Fruit fly (Drosophila melanogaster) whole organism, embryonic: ENCODE measurements around the gene ZnT86D.

ENCODE experiments used
- Asciz ChIP-seq: fragments of 200-800 bp; sonication (Bioruptor generic); optimal IDR thresholded peaks from 2 replicates; lab custom pipeline; 2017; ENCODE audit warnings: missing biosample characterization, mild to moderate bottlenecking, missing genetic modification characterization, missing genetic modification reagents
- Atf-2 ChIP-seq: fragments of 200-800 bp; sonication (Bioruptor generic); optimal IDR thresholded peaks from 2 replicates; lab custom pipeline; 2016; ENCODE audit warnings: missing biosample characterization, missing genetic modification characterization
- Atf3 ChIP-seq: fragments of 200-800 bp; sonication (Bioruptor generic); optimal IDR thresholded peaks from 3 replicates; lab custom pipeline; 2016; ENCODE audit warnings: missing biosample characterization, missing genetic modification characterization
- BtbVII ChIP-seq: fragments of 200-800 bp; sonication (Bioruptor generic); optimal IDR thresholded peaks from 3 replicates; lab custom pipeline; 2017; ENCODE audit warnings: missing biosample characterization, mild to moderate bottlenecking, missing genetic modification characterization
- CG10431 ChIP-seq: fragments of 200-800 bp; sonication (Bioruptor generic); optimal IDR thresholded peaks from 3 replicates; lab custom pipeline; 2018; ENCODE audit warnings: missing biosample characterization, mild to moderate bottlenecking, missing genetic modification characterization
- CG12391 ChIP-seq: fragments of 200-800 bp; sonication (Bioruptor generic); optimal IDR thresholded peaks from 3 replicates; lab custom pipeline; 2018; ENCODE audit warnings: missing biosample characterization, mild to moderate bottlenecking, missing genetic modification characterization, moderate library complexity
- CG13894 ChIP-seq: fragments of 200-800 bp; sonication (Bioruptor generic); optimal IDR thresholded peaks from 3 replicates; lab custom pipeline; 2018; ENCODE audit warnings: missing biosample characterization, mild to moderate bottlenecking, missing genetic modification characterization, moderate library complexity
- CG15696 ChIP-seq: fragments of 200-800 bp; sonication (Bioruptor generic); optimal IDR thresholded peaks from 2 replicates; lab custom pipeline; 2019; ENCODE audit warnings: missing biosample characterization, mild to moderate bottlenecking, missing genetic modification characterization, moderate library complexity
- CG17186 ChIP-seq: fragments of 200-800 bp; sonication (Bioruptor generic); optimal IDR thresholded peaks from 3 replicates; lab custom pipeline; 2017; ENCODE audit warnings: missing biosample characterization, missing genetic modification reagents, missing genetic modification characterization
- CG17385 ChIP-seq: fragments of 200-800 bp; sonication (Bioruptor generic); optimal IDR thresholded peaks from 3 replicates; lab custom pipeline; 2018; ENCODE audit warnings: missing biosample characterization, mild to moderate bottlenecking, missing genetic modification characterization
- CG17612 ChIP-seq: fragments of 200-800 bp; sonication (Bioruptor generic); IDR thresholded peaks from 2 replicates; pipeline ENCODE4 v1.3.6; 2022; ENCODE audit warnings: missing biosample characterization, missing genetic modification characterization
- CG1832 ChIP-seq: fragments of 200-800 bp; sonication (Bioruptor generic); optimal IDR thresholded peaks from 2 replicates; lab custom pipeline; 2017; ENCODE audit warnings: missing biosample characterization, mild to moderate bottlenecking, missing genetic modification characterization, inconsistent platforms
- CG2120 ChIP-seq: fragments of 200-800 bp; sonication (Bioruptor generic); optimal IDR thresholded peaks from 3 replicates; lab custom pipeline; 2016; ENCODE audit warnings: missing biosample characterization, missing genetic modification characterization
- CG2202 ChIP-seq: fragments of 200-800 bp; sonication (Bioruptor generic); optimal IDR thresholded peaks from 2 replicates; lab custom pipeline; 2018; ENCODE audit warnings: missing biosample characterization, mild to moderate bottlenecking, missing genetic modification characterization
- CG32767 ChIP-seq: fragments of 200-800 bp; sonication (Bioruptor generic); IDR thresholded peaks from 2 replicates; pipeline ENCODE4 v1.3.6; 2022; ENCODE audit warnings: missing biosample characterization, missing genetic modification characterization
- CG3838 ChIP-seq: fragments of 200-800 bp; sonication (Bioruptor generic); optimal IDR thresholded peaks from 3 replicates; lab custom pipeline; 2016; ENCODE audit warnings: missing biosample characterization, missing genetic modification characterization
- CG5180 ChIP-seq: fragments of 200-800 bp; sonication (Bioruptor generic); optimal IDR thresholded peaks from 3 replicates; lab custom pipeline; 2017; ENCODE audit warnings: missing biosample characterization, missing genetic modification characterization, mild to moderate bottlenecking, moderate library complexity, missing genetic modification reagents
- CG7357 ChIP-seq: fragments of 200-800 bp; sonication (Bioruptor generic); IDR thresholded peaks from 3 replicates; pipeline ENCODE4 v1.3.6; 2022; ENCODE audit warnings: missing biosample characterization, missing genetic modification characterization
- CG9727 ChIP-seq: fragments of 200-800 bp; sonication (Bioruptor generic); optimal IDR thresholded peaks from 3 replicates; lab custom pipeline; 2017; ENCODE audit warnings: missing biosample characterization, mild to moderate bottlenecking, missing genetic modification characterization
- E2f1 ChIP-seq: fragments of 200-800 bp; sonication (Bioruptor generic); IDR thresholded peaks from 2 replicates; pipeline ENCODE4 v1.3.6; 2022; ENCODE audit warnings: missing biosample characterization, missing genetic modification characterization
- ERR ChIP-seq: fragments of 200-800 bp; sonication (Bioruptor generic); optimal IDR thresholded peaks from 2 replicates; lab custom pipeline; 2016; ENCODE audit warnings: missing biosample characterization, missing genetic modification characterization
- H15 ChIP-seq: fragments of 200-800 bp; sonication (Bioruptor generic); IDR thresholded peaks from 3 replicates; pipeline ENCODE4 v1.3.6; 2022; ENCODE audit warnings: missing biosample characterization, missing genetic modification characterization
- Hr78 ChIP-seq, 2 experiments: fragments of 200-800 bp in 1 of 2; fragments of >200 bp in 1 of 2; sonication (Bioruptor generic) in 1 of 2; optimal IDR thresholded peaks; 2 replicates each; lab custom pipeline; 2017 to 2019; ENCODE audit warnings: missing biosample characterization in 2 of 2, missing genetic modification characterization in 2 of 2, mild to moderate bottlenecking in 1 of 2, moderate library complexity in 1 of 2
- Lim3 ChIP-seq: fragments of 200-800 bp; sonication (Bioruptor generic); IDR thresholded peaks from 2 replicates; pipeline ENCODE4 v1.3.6; 2022; ENCODE audit warnings: missing biosample characterization, missing genetic modification characterization
- NFAT ChIP-seq: fragments of 200-800 bp; sonication (Bioruptor generic); IDR thresholded peaks from 2 replicates; pipeline ENCODE4 v1.3.6; 2022; ENCODE audit warnings: missing biosample characterization, missing genetic modification characterization
- NfI ChIP-seq: fragments of 200-800 bp; sonication (Bioruptor generic); optimal IDR thresholded peaks from 3 replicates; lab custom pipeline; 2018; ENCODE audit warnings: missing biosample characterization, mild to moderate bottlenecking, missing genetic modification characterization, moderate library complexity
- Optix ChIP-seq: fragments of 200-800 bp; sonication (Bioruptor generic); IDR thresholded peaks from 3 replicates; pipeline ENCODE4 v1.3.6; 2022; ENCODE audit warnings: missing biosample characterization, missing genetic modification characterization
- PHDP ChIP-seq: fragments of 200-800 bp; sonication (Bioruptor generic); optimal IDR thresholded peaks from 3 replicates; lab custom pipeline; 2018; ENCODE audit warnings: missing biosample characterization, mild to moderate bottlenecking, missing genetic modification characterization, moderate library complexity
- Scr ChIP-seq: fragments of 200-800 bp; sonication (Bioruptor generic); IDR thresholded peaks from 2 replicates; pipeline ENCODE4 v1.3.6; 2022; ENCODE audit warnings: missing biosample characterization, missing genetic modification characterization; ENCODE audit not compliant: partially characterized antibody
- Xrp1 ChIP-seq: fragments of 200-800 bp; sonication (Bioruptor generic); IDR thresholded peaks from 2 replicates; pipeline ENCODE4 v1.3.6; 2022; ENCODE audit warnings: missing biosample characterization, missing genetic modification characterization
- abd-A ChIP-seq: fragments of 200-800 bp; sonication (Bioruptor generic); optimal IDR thresholded peaks from 3 replicates; lab custom pipeline; 2019; ENCODE audit warnings: missing biosample characterization, mild to moderate bottlenecking, missing genetic modification characterization, moderate library complexity
- aop ChIP-seq: fragments of 200-800 bp; sonication (Bioruptor generic); IDR thresholded peaks from 2 replicates; pipeline ENCODE4 v1.3.6; 2022; ENCODE audit warnings: missing biosample characterization, missing genetic modification characterization
- ap ChIP-seq: fragments of 200-800 bp; sonication (Bioruptor generic); IDR thresholded peaks from 2 replicates; pipeline ENCODE4 v1.3.6; 2022; ENCODE audit warnings: missing biosample characterization, missing genetic modification characterization
- cato ChIP-seq: fragments of 200-800 bp; sonication (Bioruptor generic); optimal IDR thresholded peaks from 2 replicates; lab custom pipeline; 2016; ENCODE audit warnings: missing biosample characterization, missing genetic modification characterization, borderline replicate concordance
- da ChIP-seq: fragments of 200-800 bp; sonication (Bioruptor generic); optimal IDR thresholded peaks from 2 replicates; lab custom pipeline; 2016; ENCODE audit warnings: missing biosample characterization, missing genetic modification characterization
- dati ChIP-seq: fragments of 200-800 bp; sonication (Bioruptor generic); IDR thresholded peaks from 2 replicates; pipeline ENCODE4 v1.3.6; 2022; ENCODE audit warnings: missing biosample characterization, missing genetic modification characterization
- dpn ChIP-seq, 2 experiments: fragments of 200-800 bp; sonication (Bioruptor generic); optimal IDR thresholded peaks; 3 replicates each; lab custom pipeline; 2016; ENCODE audit warnings: missing biosample characterization in 2 of 2, missing genetic modification characterization in 2 of 2
- ftz-f1 ChIP-seq: fragments of 200-800 bp; sonication (Bioruptor generic); optimal IDR thresholded peaks from 2 replicates; lab custom pipeline; 2016; ENCODE audit warnings: missing biosample characterization, missing genetic modification characterization
- gcm2 ChIP-seq: fragments of 200-800 bp; sonication (Bioruptor generic); optimal IDR thresholded peaks from 2 replicates; lab custom pipeline; 2016; ENCODE audit warnings: missing biosample characterization, missing genetic modification characterization
- gsb-n ChIP-seq: fragments of 200-800 bp; sonication (Bioruptor generic); optimal IDR thresholded peaks from 3 replicates; lab custom pipeline; 2018; ENCODE audit warnings: missing biosample characterization, mild to moderate bottlenecking, missing genetic modification characterization
- ind ChIP-seq: fragments of 200-800 bp; sonication (Bioruptor generic); optimal IDR thresholded peaks from 3 replicates; lab custom pipeline; 2016; ENCODE audit warnings: missing biosample characterization, missing genetic modification characterization
- nerfin-2 ChIP-seq: fragments of 200-800 bp; sonication (Bioruptor generic); IDR thresholded peaks from 2 replicates; pipeline ENCODE4 v1.3.6; 2022; ENCODE audit warnings: missing biosample characterization, missing genetic modification characterization; ENCODE audit not compliant: partially characterized antibody
- nmo ChIP-seq: fragments of 200-800 bp; sonication (Bioruptor generic); optimal IDR thresholded peaks from 2 replicates; lab custom pipeline; 2018; ENCODE audit warnings: missing biosample characterization, mild to moderate bottlenecking, missing genetic modification characterization, moderate library complexity
- peb ChIP-seq: fragments of 200-800 bp; sonication (Bioruptor generic); IDR thresholded peaks from 2 replicates; pipeline ENCODE4 v1.3.6; 2022; ENCODE audit warnings: missing biosample characterization, missing genetic modification characterization
- ro ChIP-seq: fragments of 200-800 bp; sonication (Bioruptor generic); IDR thresholded peaks from 2 replicates; pipeline ENCODE4 v1.3.6; 2022; ENCODE audit warnings: missing biosample characterization, missing genetic modification characterization
- row ChIP-seq: fragments of 200-800 bp; sonication (Bioruptor generic); IDR thresholded peaks from 3 replicates; pipeline ENCODE4 v1.3.6; 2022; ENCODE audit warnings: missing biosample characterization, missing genetic modification characterization
- slp2 ChIP-seq: fragments of 200-800 bp; sonication (Bioruptor generic); optimal IDR thresholded peaks from 2 replicates; lab custom pipeline; 2016; ENCODE audit warnings: missing biosample characterization, missing genetic modification characterization
- sna ChIP-seq: fragments of 200-800 bp; sonication (Bioruptor generic); IDR thresholded peaks from 2 replicates; pipeline ENCODE4 v1.3.6; 2022; ENCODE audit warnings: missing biosample characterization, missing genetic modification characterization; ENCODE audit not compliant: partially characterized antibody
- sr ChIP-seq: fragments of 200-800 bp; sonication (Bioruptor generic); IDR thresholded peaks from 3 replicates; pipeline ENCODE4 v1.3.6; 2022; ENCODE audit warnings: missing biosample characterization, missing genetic modification characterization
- stwl ChIP-seq: fragments of 200-800 bp; sonication (Bioruptor generic); optimal IDR thresholded peaks from 3 replicates; lab custom pipeline; 2018; ENCODE audit warnings: missing biosample characterization, mild to moderate bottlenecking, missing genetic modification characterization, moderate library complexity
- trh ChIP-seq: fragments of 200-800 bp; sonication (Bioruptor generic); optimal IDR thresholded peaks from 2 replicates; lab custom pipeline; 2016; ENCODE audit warnings: missing biosample characterization, missing genetic modification characterization
- zen ChIP-seq: fragments of 200-800 bp; sonication (Bioruptor generic); optimal IDR thresholded peaks from 3 replicates; lab custom pipeline; 2018; ENCODE audit warnings: missing biosample characterization, mild to moderate bottlenecking, missing genetic modification characterization, moderate library complexity
- zen2 ChIP-seq: fragments of 200-800 bp; sonication (Bioruptor generic); IDR thresholded peaks from 3 replicates; pipeline ENCODE4 v1.3.6; 2022; ENCODE audit warnings: missing biosample characterization, missing genetic modification characterization; ENCODE audit not compliant: partially characterized antibody

The ZnT86D gene

DNA sequence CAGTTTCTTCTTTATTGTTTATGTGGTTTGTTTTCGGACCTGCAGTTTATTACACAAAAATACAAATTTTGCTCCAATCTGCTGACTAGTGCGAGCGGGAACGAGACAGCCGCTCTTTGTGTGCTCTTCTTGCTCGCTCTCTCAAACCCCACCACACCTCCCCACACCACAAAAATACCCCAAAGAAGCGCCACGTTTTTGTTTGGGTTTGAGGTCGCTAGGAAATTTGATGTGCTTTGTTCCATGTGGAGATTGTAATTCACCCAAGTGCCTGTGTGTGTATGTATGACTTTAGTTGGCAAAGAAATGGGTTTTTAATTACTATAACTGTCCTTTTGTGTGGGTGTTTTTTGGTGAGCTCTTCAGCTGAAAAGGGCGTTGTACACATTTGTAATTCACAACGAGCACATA is 16.3 kb downstream of the ZnT86D start (continued):
- TF ChIP-seq CG15696, result no peak
- TF ChIP-seq row (GFP tag; lab: Robert Waterston, UW), result peak; percentile 70
- no peak for TF ChIP-seq stwl (tag; lab: Kevin White, UChicago)
- peak; percentile 19 to 27 for TF ChIP-seq dpn (GFP tag; optimal IDR thresholded peaks at IDR 0.05; lab: Kevin White, UChicago)
- no peak for TF ChIP-seq slp2 (GFP tag; lab: Kevin White, UChicago)
- TF ChIP-seq zen2 (GFP tag; lab: Robert Waterston, UW), result no peak
- no peak for TF ChIP-seq zen
- no peak for TF ChIP-seq E2f1 (GFP tag; lab: Robert Waterston, UW)
- no peak for TF ChIP-seq da (GFP tag; lab: Kevin White, UChicago)
- TF ChIP-seq NFAT (GFP tag; lab: Robert Waterston, UW), result peak; percentile 60; the same call in 1 of the 2 replicates
- TF ChIP-seq H15 (GFP tag; lab: Robert Waterston, UW), result no peak
- TF ChIP-seq trh, result no peak
- TF ChIP-seq CG17612 (GFP tag; lab: Robert Waterston, UW), result no peak
- TF ChIP-seq nmo (GFP tag; lab: Kevin White, UChicago), result no peak
- TF ChIP-seq NfI, result no peak
- no peak for TF ChIP-seq ro (GFP tag; lab: Robert Waterston, UW)
- peak; percentile 97 for TF ChIP-seq CG5180
- peak; percentile 3 for TF ChIP-seq CG2120
- TF ChIP-seq ftz-f1 (GFP tag; lab: Kevin White, UChicago), result peak; percentile 54
- TF ChIP-seq Atf-2 (GFP tag; lab: Kevin White, UChicago), result no peak
- no peak for TF ChIP-seq CG7357 (GFP tag; lab: Robert Waterston, UW)
- no peak for TF ChIP-seq Lim3 (GFP tag; lab: Robert Waterston, UW)
- TF ChIP-seq ap (GFP tag; lab: Robert Waterston, UW), result no peak
- TF ChIP-seq CG13894 (tag; lab: Kevin White, UChicago), result peak; percentile 43
- TF ChIP-seq PHDP (tag; lab: Kevin White, UChicago), result no peak
- no peak for TF ChIP-seq CG10431 (GFP tag; lab: Kevin White, UChicago)
- TF ChIP-seq Atf3 (GFP tag; lab: Kevin White, UChicago), result no peak
- peak; percentile 15 for TF ChIP-seq Asciz (GFP tag; lab: Kevin White, UChicago)
- peak; percentile 46; the same call in 1 of the 2 replicates for TF ChIP-seq Xrp1 (GFP tag; lab: Robert Waterston, UW)
- no peak for TF ChIP-seq Scr (GFP tag; lab: Robert Waterston, UW)
- TF ChIP-seq CG2202 (tag; lab: Kevin White, UChicago), result no peak
- no peak for TF ChIP-seq dati
- TF ChIP-seq CG1832 (GFP tag; lab: Kevin White, UChicago), result peak; percentile 76
- peak; percentile 78 for TF ChIP-seq abd-A (tag; lab: Kevin White, UChicago)
- no peak for TF ChIP-seq CG3838 (GFP tag; lab: Kevin White, UChicago)
- TF ChIP-seq cato, result no peak

DNA sequence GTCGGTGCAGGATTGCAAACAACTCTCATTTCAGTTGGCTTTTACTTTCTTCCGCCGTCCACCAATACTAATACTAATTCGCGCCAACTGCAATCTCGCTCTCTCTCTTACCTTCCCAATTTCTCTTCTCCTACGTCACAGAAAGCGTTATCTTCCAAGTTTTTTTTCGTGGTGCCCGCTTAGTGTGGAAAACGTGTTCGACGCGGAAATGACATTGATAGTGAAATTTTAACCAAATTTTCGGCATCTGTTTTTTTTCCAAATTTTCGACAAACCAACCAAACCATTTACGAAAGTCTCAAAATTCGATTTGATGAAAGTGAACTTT is 17.0 kb downstream of the ZnT86D start, which contains the start of gene cu:
TSS of gene cu (plus strand) at position 204 of the 328 bp plus-strand sequence.
- TF ChIP-seq CG32767 (no peak), peb (GFP tag; lab: Robert Waterston, UW) (no peak), gsb-n (tag; lab: Kevin White, UChicago) (no peak), CG9727 (no peak), gcm2 (GFP tag; lab: Kevin White, UChicago) (peak; percentile 50), ERR (GFP tag; lab: Kevin White, UChicago) (no peak), Optix (GFP tag; lab: Robert Waterston, UW) (peak; percentile 85; the same call in 2 of the 3 replicates), aop (GFP tag; lab: Robert Waterston, UW) (peak; percentile 49; the same call in 1 of the 2 replicates), ind (GFP tag; lab: Kevin White, UChicago) (no peak), Hr78 (GFP tag; optimal IDR thresholded peaks at IDR 0.05; lab: Kevin White, UChicago) (no peak), CG17385 (GFP tag; lab: Kevin White, UChicago) (no peak), Scr (GFP tag; lab: Robert Waterston, UW) (no peak), sr (peak; percentile 6), CG12391 (no peak), CG17186 (GFP tag; lab: Kevin White, UChicago) (no peak), BtbVII (no peak), nerfin-2 (no peak), sna (no peak)
